Worm (Caenorhabditis elegans) whole organism, L1 larva: Measurements from ENCODE around the gene C33F10.11.

Experiments
- C04F5.9 ChIP-seq: sonication (generic microtip); optimal IDR thresholded peaks from 2 replicates; lab custom pipeline; 2016; ENCODE audit warnings: missing genetic modification characterization, missing compliant biosample characterization
- C16A3.4 ChIP-seq: fragments of 150-350 bp; optimal IDR thresholded peaks from 2 replicates; lab custom pipeline; 2014; ENCODE audit warnings: missing biosample characterization, missing genetic modification characterization
- C34B4.2 ChIP-seq: sonication (generic microtip); optimal IDR thresholded peaks from 2 replicates; lab custom pipeline; 2017; ENCODE audit warnings: mild to moderate bottlenecking, missing genetic modification characterization, missing compliant biosample characterization
- F16B12.6 ChIP-seq: fragments of 150-350 bp; optimal IDR thresholded peaks from 2 replicates; lab custom pipeline; 2014; ENCODE audit warnings: missing biosample characterization, missing genetic modification characterization
- Y116A8C.19 ChIP-seq: sonication (generic microtip); optimal IDR thresholded peaks from 2 replicates; lab custom pipeline; 2016; ENCODE audit warnings: missing compliant biosample characterization, missing genetic modification characterization, borderline replicate concordance
- alr-1 ChIP-seq: fragments of 200-800 bp; sonication (Bioruptor generic); optimal IDR thresholded peaks from 2 replicates; lab custom pipeline; 2018; ENCODE audit warnings: borderline replicate concordance, mild to moderate bottlenecking, missing genetic modification characterization, missing compliant biosample characterization
- aly-2 ChIP-seq: fragments of 150-350 bp; optimal IDR thresholded peaks from 2 replicates; lab custom pipeline; 2014; ENCODE audit warnings: missing biosample characterization, missing genetic modification characterization
- ama-1 ChIP-seq: fragments of 150-350 bp; optimal IDR thresholded peaks from 2 replicates; lab custom pipeline; 2014
- ceh-8 ChIP-seq: fragments of 200-800 bp; sonication (Bioruptor generic); optimal IDR thresholded peaks from 2 replicates; lab custom pipeline; 2018; ENCODE audit warnings: mild to moderate bottlenecking, missing genetic modification characterization, moderate library complexity, missing compliant biosample characterization
- ceh-82 ChIP-seq, 3 experiments: fragments of 150-350 bp in 1 of 3; sonication (generic microtip) in 2 of 3; optimal IDR thresholded peaks; 2 replicates each; lab custom pipeline; 2014 to 2017; ENCODE audit warnings: missing biosample characterization in 3 of 3, missing genetic modification characterization in 3 of 3
- ces-1 ChIP-seq: fragments of 150-350 bp; optimal IDR thresholded peaks from 2 replicates; lab custom pipeline; 2014; ENCODE audit warnings: missing biosample characterization, missing genetic modification reagents, missing genetic modification characterization
- dpl-1 ChIP-seq, 3 experiments: fragments of 150-350 bp in 2 of 3; sonication (generic microtip) in 1 of 3; optimal IDR thresholded peaks; 2 replicates each; lab custom pipeline; 2014 to 2017; ENCODE audit warnings: missing biosample characterization in 3 of 3, missing genetic modification characterization in 3 of 3, missing genetic modification reagents in 3 of 3
- egl-13 ChIP-seq: sonication (generic microtip); optimal IDR thresholded peaks from 2 replicates; lab custom pipeline; 2016; ENCODE audit warnings: missing genotype, missing genetic modification reagents, missing genetic modification characterization, missing compliant biosample characterization
- egl-27 ChIP-seq, 2 experiments: fragments of 150-350 bp in 1 of 2; sonication (generic microtip); optimal IDR thresholded peaks; 3 replicates each; lab custom pipeline; 2017 to 2018; ENCODE audit warnings: missing biosample characterization in 2 of 2, missing genetic modification characterization in 2 of 2, missing genetic modification reagents in 2 of 2
- elt-3 ChIP-seq, 6 experiments: fragments of 150-350 bp in 1 of 6; sonication (generic microtip); optimal IDR thresholded peaks; 2 replicates each; lab custom pipeline; 2017 to 2018; ENCODE audit warnings: missing biosample characterization in 6 of 6, missing genetic modification characterization in 6 of 6, inconsistent platforms in 1 of 6
- ets-5 ChIP-seq: fragments of 200-800 bp; sonication (Bioruptor generic); IDR thresholded peaks from 2 replicates; pipeline ENCODE4 v1.3.6; 2022; ENCODE audit warnings: missing genetic modification characterization, missing compliant biosample characterization
- fkh-4 ChIP-seq: sonication (generic microtip); optimal IDR thresholded peaks from 2 replicates; lab custom pipeline; 2016; ENCODE audit warnings: missing compliant biosample characterization, missing genetic modification characterization, borderline replicate concordance
- fkh-8 ChIP-seq: sonication (generic microtip); optimal IDR thresholded peaks from 2 replicates; lab custom pipeline; 2016; ENCODE audit warnings: mild to moderate bottlenecking, missing genetic modification characterization, missing compliant biosample characterization
- fos-1 ChIP-seq: fragments of 150-350 bp; optimal IDR thresholded peaks from 2 replicates; lab custom pipeline; 2014; ENCODE audit warnings: missing biosample characterization, missing genetic modification characterization
- grh-1 ChIP-seq: fragments of 200-800 bp; sonication (Bioruptor generic); IDR thresholded peaks from 2 replicates; pipeline ENCODE4 v1.3.6; 2022; ENCODE audit warnings: missing genetic modification reagents, missing genetic modification characterization, missing compliant biosample characterization
- hpl-2 ChIP-seq: fragments of 150-350 bp; optimal IDR thresholded peaks from 2 replicates; lab custom pipeline; 2014; ENCODE audit warnings: missing biosample characterization, missing genetic modification reagents, missing genetic modification characterization
- irx-1 ChIP-seq: sonication (generic microtip); optimal IDR thresholded peaks from 2 replicates; lab custom pipeline; 2016; ENCODE audit warnings: missing genetic modification characterization, missing compliant biosample characterization
- isw-1 ChIP-seq: fragments of 200-800 bp; sonication (Bioruptor generic); IDR thresholded peaks from 2 replicates; pipeline ENCODE4 v1.3.6; 2022; ENCODE audit warnings: missing genetic modification characterization, missing compliant biosample characterization
- jun-1 ChIP-seq: fragments of 150-350 bp; optimal IDR thresholded peaks from 2 replicates; lab custom pipeline; 2014; ENCODE audit warnings: missing biosample characterization, missing genetic modification reagents, missing genetic modification characterization
- lin-14 ChIP-seq: fragments of 200-800 bp; sonication (Bioruptor generic); optimal IDR thresholded peaks from 2 replicates; lab custom pipeline; 2018; ENCODE audit warnings: mild to moderate bottlenecking, missing genetic modification characterization, moderate library complexity, missing compliant biosample characterization
- lin-35 ChIP-seq, 2 experiments: fragments of 150-350 bp; optimal IDR thresholded peaks; 2 replicates each; lab custom pipeline; 2014; ENCODE audit warnings: missing biosample characterization in 2 of 2, missing genetic modification characterization in 2 of 2, missing genetic modification reagents in 2 of 2
- mef-2 ChIP-seq: fragments of 150-350 bp; optimal IDR thresholded peaks from 2 replicates; lab custom pipeline; 2014; ENCODE audit warnings: missing biosample characterization, missing genetic modification characterization
- nhr-12 ChIP-seq: sonication (generic microtip); optimal IDR thresholded peaks from 2 replicates; lab custom pipeline; 2017; ENCODE audit warnings: missing biosample characterization, missing genetic modification characterization
- nhr-19 ChIP-seq: fragments of 200-800 bp; sonication (Bioruptor generic); conservative IDR thresholded peaks from 2 replicates; pipeline ENCODE4 v1.3.6; 2022; ENCODE audit warnings: missing genetic modification characterization, missing compliant biosample characterization
- nhr-20 ChIP-seq: sonication (generic microtip); optimal IDR thresholded peaks from 2 replicates; lab custom pipeline; 2016; ENCODE audit warnings: mild to moderate bottlenecking, missing genetic modification characterization, missing compliant biosample characterization
- nhr-71 ChIP-seq: sonication (generic microtip); optimal IDR thresholded peaks from 2 replicates; lab custom pipeline; 2016; ENCODE audit warnings: mild to moderate bottlenecking, missing genetic modification characterization, moderate library complexity, missing compliant biosample characterization
- nhr-76 ChIP-seq: sonication (generic microtip); optimal IDR thresholded peaks from 2 replicates; lab custom pipeline; 2017; ENCODE audit warnings: missing biosample characterization, missing genetic modification characterization
- nhr-85 ChIP-seq: sonication (generic microtip); peaks from one replicate; lab custom pipeline; 2016; ENCODE audit warnings: missing genetic modification characterization, inconsistent platforms, missing compliant biosample characterization
- pax-3 ChIP-seq: fragments of 200-800 bp; sonication (Bioruptor generic); optimal IDR thresholded peaks from 2 replicates; lab custom pipeline; 2018; ENCODE audit warnings: mild to moderate bottlenecking, missing genetic modification characterization, moderate library complexity, missing compliant biosample characterization
- rnt-1 ChIP-seq: sonication (generic microtip); optimal IDR thresholded peaks from 2 replicates; lab custom pipeline; 2016; ENCODE audit warnings: mild to moderate bottlenecking, missing genetic modification characterization, moderate library complexity, missing compliant biosample characterization
- skn-1 ChIP-seq: fragments of 150-350 bp; optimal IDR thresholded peaks from 2 replicates; lab custom pipeline; 2014; ENCODE audit warnings: missing biosample characterization, missing genetic modification characterization
- snpc-4 ChIP-seq: fragments of 150-350 bp; optimal IDR thresholded peaks from 2 replicates; lab custom pipeline; 2014; ENCODE audit warnings: missing biosample characterization, missing genetic modification characterization
- snu-23 ChIP-seq: sonication (generic microtip); optimal IDR thresholded peaks from 2 replicates; lab custom pipeline; 2016; ENCODE audit warnings: missing genetic modification characterization, missing compliant biosample characterization
- sox-4 ChIP-seq: sonication (generic microtip); optimal IDR thresholded peaks from 2 replicates; lab custom pipeline; 2016; ENCODE audit warnings: missing genetic modification characterization, missing compliant biosample characterization
- sup-37 ChIP-seq: fragments of 200-800 bp; sonication (Bioruptor generic); optimal IDR thresholded peaks from 2 replicates; lab custom pipeline; 2018; ENCODE audit warnings: mild to moderate bottlenecking, missing genetic modification characterization, missing compliant biosample characterization
- swsn-7 ChIP-seq: sonication (generic microtip); optimal IDR thresholded peaks from 2 replicates; lab custom pipeline; 2016; ENCODE audit warnings: missing genetic modification characterization, missing compliant biosample characterization
- tbx-2 ChIP-seq: sonication (generic microtip); optimal IDR thresholded peaks from 2 replicates; lab custom pipeline; 2016; ENCODE audit warnings: missing genetic modification characterization, missing compliant biosample characterization
- tlp-1 ChIP-seq: fragments of 150-350 bp; optimal IDR thresholded peaks from 2 replicates; lab custom pipeline; 2014; ENCODE audit warnings: missing biosample characterization, missing genetic modification characterization
- unc-130 ChIP-seq: fragments of 150-350 bp; optimal IDR thresholded peaks from 2 replicates; lab custom pipeline; 2017; ENCODE audit warnings: missing biosample characterization, missing genetic modification characterization, inconsistent platforms
- unc-98 ChIP-seq: fragments of 200-800 bp; sonication (Bioruptor generic); IDR thresholded peaks from 2 replicates; pipeline ENCODE4 v1.3.6; 2022; ENCODE audit warnings: missing genetic modification characterization, missing compliant biosample characterization
- vab-15 ChIP-seq: sonication (generic microtip); optimal IDR thresholded peaks from 2 replicates; lab custom pipeline; 2017; ENCODE audit warnings: missing genotype, mild to moderate bottlenecking, missing genetic modification characterization, missing compliant biosample characterization
- xbp-1 ChIP-seq: sonication (generic microtip); optimal IDR thresholded peaks from 2 replicates; lab custom pipeline; 2016; ENCODE audit warnings: missing genetic modification characterization, missing compliant biosample characterization
- zag-1 ChIP-seq: fragments of 150-350 bp; optimal IDR thresholded peaks from 2 replicates; lab custom pipeline; 2014; ENCODE audit warnings: missing biosample characterization, missing genetic modification characterization
- zip-4 ChIP-seq: fragments of 200-800 bp; sonication (Bioruptor generic); optimal IDR thresholded peaks from 2 replicates; lab custom pipeline; 2018; ENCODE audit warnings: mild to moderate bottlenecking, missing genetic modification characterization, moderate library complexity, missing compliant biosample characterization
- ztf-11 ChIP-seq, 2 experiments: sonication (generic microtip); optimal IDR thresholded peaks; 2 replicates each; lab custom pipeline; 2016 to 2017; ENCODE audit warnings: missing genetic modification characterization in 2 of 2, missing biosample characterization in 1 of 2, missing compliant biosample characterization in 1 of 2
- ztf-4 ChIP-seq: fragments of 150-350 bp; optimal IDR thresholded peaks from 2 replicates; lab custom pipeline; 2014; ENCODE audit warnings: missing biosample characterization, missing genetic modification characterization

Gene C33F10.11

ce11 chrII:4881727-4882126 lies 47.1 kb upstream of the C33F10.11 start, which contains the start of gene gst-7 (continued):
- TF ChIP-seq lin-35 (GFP tag; optimal IDR thresholded peaks at IDR 0.05; lab: Kevin White, UChicago), result peak in 1 of 2 experiments; percentile 68
- no peak for TF ChIP-seq C04F5.9 (tag; lab: Kevin White, UChicago)
- TF ChIP-seq Y116A8C.19 (tag; lab: Kevin White, UChicago), result no peak
- no peak for TF ChIP-seq ama-1 (lab: Kevin White, UChicago)
- TF ChIP-seq lin-14 (GFP tag; lab: Kevin White, UChicago), result peak; percentile 65
- no peak for TF ChIP-seq fos-1 (tag; lab: Kevin White, UChicago)
- no peak for TF ChIP-seq pax-3 (tag; lab: Kevin White, UChicago)
- TF ChIP-seq snpc-4 (tag; lab: Kevin White, UChicago), result no peak
- TF ChIP-seq unc-130 (tag; lab: Kevin White, UChicago), result no peak
- TF ChIP-seq ztf-4 (tag; lab: Kevin White, UChicago), result no peak
- no peak for TF ChIP-seq ces-1 (GFP tag; lab: Kevin White, UChicago)
- no peak for TF ChIP-seq ceh-82 (tag; optimal IDR thresholded peaks at IDR 0.05; lab: Kevin White, UChicago)
- peak in 1 of 3 experiments; percentile 15 for TF ChIP-seq dpl-1 (GFP tag; optimal IDR thresholded peaks at IDR 0.05; lab: Kevin White, UChicago)
- TF ChIP-seq ets-5 (GFP tag; lab: Robert Waterston, UW), result no peak
- TF ChIP-seq nhr-20 (tag; lab: Kevin White, UChicago), result peak; percentile 90
- no peak for TF ChIP-seq grh-1 (GFP tag; lab: Robert Waterston, UW)
- no peak for TF ChIP-seq nhr-76 (tag; lab: Kevin White, UChicago)
- no peak for TF ChIP-seq tlp-1
- TF ChIP-seq zag-1 (tag; lab: Kevin White, UChicago), result no peak
- TF ChIP-seq irx-1 (tag; lab: Kevin White, UChicago), result no peak
- TF ChIP-seq fkh-8, result no peak
- TF ChIP-seq aly-2 (tag; lab: Kevin White, UChicago), result no peak
- no peak for TF ChIP-seq F16B12.6 (tag; lab: Kevin White, UChicago)
- TF ChIP-seq ztf-11 (tag; optimal IDR thresholded peaks at IDR 0.05; lab: Kevin White, UChicago), result no peak
- TF ChIP-seq nhr-71 (tag; lab: Kevin White, UChicago), result peak; percentile 48
- no peak for TF ChIP-seq sup-37 (GFP tag; lab: Kevin White, UChicago)
- TF ChIP-seq jun-1, result no peak
- no peak for TF ChIP-seq swsn-7
- TF ChIP-seq zip-4 (GFP tag; lab: Kevin White, UChicago), result no peak
- peak; percentile 44 for TF ChIP-seq snu-23 (GFP tag; lab: Kevin White, UChicago)
- no peak for TF ChIP-seq vab-15
- no peak for TF ChIP-seq unc-98 (GFP tag; lab: Robert Waterston, UW)
- no peak for TF ChIP-seq C16A3.4 (tag; lab: Kevin White, UChicago)
- TF ChIP-seq C34B4.2 (tag; lab: Kevin White, UChicago), result no peak
- TF ChIP-seq elt-3 (tag; optimal IDR thresholded peaks at IDR 0.05; lab: Kevin White, UChicago), result peak in 2 of 6 experiments; percentile 9 to 17
- TF ChIP-seq egl-13 (tag; lab: Kevin White, UChicago), result no peak
- TF ChIP-seq ceh-8 (GFP tag; lab: Kevin White, UChicago), result no peak
- no peak for TF ChIP-seq fkh-4 (tag; lab: Kevin White, UChicago)
- no peak for TF ChIP-seq sox-4
- no peak for TF ChIP-seq mef-2 (tag; lab: Kevin White, UChicago)
- TF ChIP-seq nhr-12 (tag; lab: Kevin White, UChicago), result no peak
- peak; percentile 98 for TF ChIP-seq skn-1
- 0 out of 2 replicates have a peak, but pooled peaks have one; percentile 8 for TF ChIP-seq nhr-19 (GFP tag; lab: Robert Waterston, UW)
- no peak for TF ChIP-seq isw-1
- TF ChIP-seq hpl-2, result no peak
- TF ChIP-seq nhr-85 (tag; lab: Kevin White, UChicago), result peak; percentile 69
- no peak for TF ChIP-seq xbp-1
- peak; percentile 40 for TF ChIP-seq tbx-2
- TF ChIP-seq egl-27 (tag; optimal IDR thresholded peaks at IDR 0.05; lab: Kevin White, UChicago), result no peak
- no peak for TF ChIP-seq rnt-1
- TF ChIP-seq alr-1, result no peak
- TF ChIP-seq, all 84 proteins: peak for 15
